Worm (Caenorhabditis elegans) whole organism, L4/young adult: ENCODE results near the gene Y38H6C.20.

Source experiments
- W03F9.2 ChIP-seq: fragments of 150-350 bp; optimal IDR thresholded peaks from 2 replicates; lab custom pipeline; 2014; ENCODE audit warnings: missing biosample characterization, missing genetic modification characterization
- dao-5 ChIP-seq: sonication (generic microtip); optimal IDR thresholded peaks from 2 replicates; lab custom pipeline; 2016; ENCODE audit warnings: missing genotype, missing genetic modification characterization, moderate library complexity, missing compliant biosample characterization
- him-1 ChIP-seq: sonication (generic microtip); optimal IDR thresholded peaks from 2 replicates; lab custom pipeline; 2016; ENCODE audit warnings: missing genotype, missing genetic modification reagents, missing genetic modification characterization, missing compliant biosample characterization

ce11 chrV:20558270-20558669 is 7.3 kb upstream of the Y38H6C.20 start, which contains the start of gene abf-4:
- no peak for TF ChIP-seq him-1
- TF ChIP-seq dao-5 (tag; lab: Kevin White, UChicago): no peak
- TF ChIP-seq W03F9.2 (tag; lab: Kevin White, UChicago): no peak
